Fruit fly (Drosophila melanogaster) Kc167 (cell line): ENCODE measurements around the gene Clk.

ENCODE experiments used
- Myc ChIP-seq: fragments of >200 bp; optimal IDR thresholded peaks from 2 replicates; lab custom pipeline; 2017; ENCODE audit warnings: missing external identifiers
- Sin3A ChIP-seq: fragments of >200 bp; optimal IDR thresholded peaks from 2 replicates; lab custom pipeline; 2018; ENCODE audit warnings: missing external identifiers
- h ChIP-seq: fragments of >200 bp; optimal IDR thresholded peaks from 3 replicates; lab custom pipeline; 2018; ENCODE audit warnings: missing external identifiers
- insv ChIP-seq: fragments of >200 bp; optimal IDR thresholded peaks from 3 replicates; lab custom pipeline; 2018; ENCODE audit warnings: missing external identifiers
- psq ChIP-seq: fragments of >200 bp; optimal IDR thresholded peaks from 2 replicates; lab custom pipeline; 2017; ENCODE audit warnings: missing external identifiers
- ttk ChIP-seq: sonication (Bioruptor generic); optimal IDR thresholded peaks from 2 replicates; lab custom pipeline; 2017; ENCODE audit warnings: missing external identifiers

The Clk gene

dm6 chr3L:7809289-7810099 is 34.1 kb upstream of the Clk start, which contains the start of gene CG32369:
Gene CG32369 (minus strand): TSS chr3L:7809825.
- TF ChIP-seq psq = no peak
- no peak for TF ChIP-seq ttk (lab: Kevin White, UChicago)

- TF ChIP-seq Sin3A (lab: Kevin White, UChicago) (no peak), h (lab: Kevin White, UChicago) (no peak), ttk (lab: Kevin White, UChicago) (no peak), Myc (no peak), psq (no peak), insv (lab: Kevin White, UChicago) (no peak)
Observed at dm6 chr3L:7808491-7809162, 33.2 kb upstream of the Clk start.

dm6 chr3L:7807552-7808402 is 32.4 kb upstream of the Clk start:
- TF ChIP-seq Myc (no peak), psq (no peak), h (lab: Kevin White, UChicago) (no peak), ttk (lab: Kevin White, UChicago) (no peak), Sin3A (lab: Kevin White, UChicago) (no peak), insv (lab: Kevin White, UChicago) (no peak)

- TF ChIP-seq Sin3A (lab: Kevin White, UChicago) (no peak), Myc (no peak), h (lab: Kevin White, UChicago) (no peak), insv (lab: Kevin White, UChicago) (no peak), ttk (lab: Kevin White, UChicago) (no peak), psq (no peak)
Observed at dm6 chr3L:7806503-7807216, 31.3 kb upstream of the Clk start.

- no peak for TF ChIP-seq ttk (lab: Kevin White, UChicago)
- TF ChIP-seq psq = no peak
- no peak for TF ChIP-seq Sin3A (lab: Kevin White, UChicago)
- TF ChIP-seq insv (lab: Kevin White, UChicago) = no peak
Observed at dm6 chr3L:7805336-7805803, 30.0 kb upstream of the Clk start.

- TF ChIP-seq h (lab: Kevin White, UChicago) (no peak), ttk (lab: Kevin White, UChicago) (no peak), Sin3A (lab: Kevin White, UChicago) (no peak), insv (lab: Kevin White, UChicago) (no peak), Myc (no peak), psq (no peak)
Observed at dm6 chr3L:7804406-7805327, 29.3 kb upstream of the Clk start.

dm6 chr3L:7801308-7801893 is 26.0 kb upstream of the Clk start:
- no peak for TF ChIP-seq ttk (lab: Kevin White, UChicago)
- no peak for TF ChIP-seq psq
- no peak for TF ChIP-seq Myc
- no peak for TF ChIP-seq Sin3A (lab: Kevin White, UChicago)
- no peak for TF ChIP-seq insv (lab: Kevin White, UChicago)
- no peak for TF ChIP-seq h (lab: Kevin White, UChicago)

- no peak for TF ChIP-seq h (lab: Kevin White, UChicago)
- TF ChIP-seq ttk (lab: Kevin White, UChicago) = no peak
- TF ChIP-seq psq = no peak
- no peak for TF ChIP-seq insv (lab: Kevin White, UChicago)
- TF ChIP-seq Sin3A (lab: Kevin White, UChicago) = no peak
- TF ChIP-seq Myc = no peak
Observed at dm6 chr3L:7792775-7793174, 17.4 kb upstream of the Clk start.

dm6 chr3L:7792249-7792648 is 16.8 kb upstream of the Clk start:
- no peak for TF ChIP-seq h (lab: Kevin White, UChicago)
- TF ChIP-seq psq = no peak
- TF ChIP-seq Myc = no peak
- TF ChIP-seq insv (lab: Kevin White, UChicago) = no peak
- no peak for TF ChIP-seq ttk (lab: Kevin White, UChicago)
- TF ChIP-seq Sin3A (lab: Kevin White, UChicago) = no peak

- TF ChIP-seq h (lab: Kevin White, UChicago) = no peak
Observed at dm6 chr3L:7790224-7790623, 14.8 kb upstream of the Clk start.
